Worm (Caenorhabditis elegans): ENCODE measurements around the gene tsp-4.
A peak's percentile ranks its signal among the peaks of the same experiment; 100 is the strongest.
"Not testable (repeated sequence)": the region's sequence is repeated elsewhere in the genome, so short reads cannot be mapped to it uniquely, and the experiment has no call there.

Gene tsp-4

ce11 chrIV:12536358-12536757 is 16.3 kb upstream of the tsp-4 start:
- no peak for TF ChIP-seq him-1 (tag; optimal IDR thresholded peaks at IDR 0.05)
- TF ChIP-seq dao-5 (tag; optimal IDR thresholded peaks at IDR 0.05), result no peak
- TF ChIP-seq W03F9.2 (tag; optimal IDR thresholded peaks at IDR 0.05), result no peak

ce11 chrIV:12531464-12531863 is 11.4 kb upstream of the tsp-4 start:
- no peak for TF ChIP-seq W03F9.2 (tag; optimal IDR thresholded peaks at IDR 0.05)
- no peak for TF ChIP-seq dao-5 (tag; optimal IDR thresholded peaks at IDR 0.05)

ce11 chrIV:12531047-12531446 is 11.0 kb upstream of the tsp-4 start, which contains the start of gene F53B2.5:
TSS of gene F53B2.5 (minus strand) at chrIV:12531147.
- TF ChIP-seq W03F9.2 (tag; optimal IDR thresholded peaks at IDR 0.05) (no peak), him-1 (tag; optimal IDR thresholded peaks at IDR 0.05) (no peak), dao-5 (tag; optimal IDR thresholded peaks at IDR 0.05) (no peak)

- TF ChIP-seq W03F9.2 (tag; optimal IDR thresholded peaks at IDR 0.05), result peak; percentile 47
- TF ChIP-seq him-1 (tag; optimal IDR thresholded peaks at IDR 0.05), result no peak
- no peak for TF ChIP-seq dao-5 (tag; optimal IDR thresholded peaks at IDR 0.05)
Measured at ce11 chrIV:12527217-12527616, 7.2 kb upstream of the tsp-4 start, which contains the start of gene F53B2.8. TSS of gene F53B2.8 (minus strand) at chrIV:12527396.

- TF ChIP-seq him-1 (tag; optimal IDR thresholded peaks at IDR 0.05) (no peak), W03F9.2 (tag; optimal IDR thresholded peaks at IDR 0.05) (no peak), dao-5 (tag; optimal IDR thresholded peaks at IDR 0.05) (no peak)
Measured at ce11 chrIV:12525409-12525808, 5.4 kb upstream of the tsp-4 start, which contains the start of gene eak-4. TSS of gene eak-4 (minus strand) at chrIV:12525509.

ce11 chrIV:12522521-12522920 is 2.5 kb upstream of the tsp-4 start, which contains the start of gene sru-13:
TSS of gene sru-13 (minus strand) at chrIV:12522621.
- TF ChIP-seq dao-5 (tag; optimal IDR thresholded peaks at IDR 0.05) (no peak), W03F9.2 (tag; optimal IDR thresholded peaks at IDR 0.05) (no peak), him-1 (tag; optimal IDR thresholded peaks at IDR 0.05) (no peak)

- not testable (repeated sequence) for TF ChIP-seq him-1, dao-5, W03F9.2 (tag; optimal IDR thresholded peaks at IDR 0.05)
Measured at ce11 chrIV:12505397-12505796, 14.7 kb downstream of the tsp-4 start, which contains the start of gene sru-17. TSS of gene sru-17 (plus strand) at chrIV:12505697.

- TF ChIP-seq him-1 (tag; optimal IDR thresholded peaks at IDR 0.05), result no peak
- TF ChIP-seq dao-5 (tag; optimal IDR thresholded peaks at IDR 0.05), result no peak
- TF ChIP-seq W03F9.2 (tag; optimal IDR thresholded peaks at IDR 0.05), result no peak
Measured at ce11 chrIV:12501956-12502355, 18.1 kb downstream of the tsp-4 start, which contains the start of gene sru-18. TSS of gene sru-18 (plus strand) at chrIV:12502256.

- TF ChIP-seq dao-5 (tag; optimal IDR thresholded peaks at IDR 0.05) (no peak), W03F9.2 (tag; optimal IDR thresholded peaks at IDR 0.05) (no peak), him-1 (tag; optimal IDR thresholded peaks at IDR 0.05) (no peak)
Measured at ce11 chrIV:12498238-12498637, 21.8 kb downstream of the tsp-4 start, which contains the start of gene sru-19. TSS of gene sru-19 (plus strand) at chrIV:12498538.

ce11 chrIV:12495196-12495595 is 24.9 kb downstream of the tsp-4 start, which contains the start of gene sru-20:
TSS of gene sru-20 (plus strand) at chrIV:12495496.
- no peak for TF ChIP-seq him-1 (tag; optimal IDR thresholded peaks at IDR 0.05)

ce11 chrIV:12490491-12490890 is 29.6 kb downstream of the tsp-4 start, which contains the start of gene him-6:
TSS of gene him-6 (plus strand) at chrIV:12490791.
- no peak for TF ChIP-seq him-1 (tag; optimal IDR thresholded peaks at IDR 0.05)
- TF ChIP-seq W03F9.2 (tag; optimal IDR thresholded peaks at IDR 0.05), result no peak
- no peak for TF ChIP-seq dao-5 (tag; optimal IDR thresholded peaks at IDR 0.05)

ce11 chrIV:12487194-12487593 is 32.9 kb downstream of the tsp-4 start, which contains the start of gene sru-26:
TSS of gene sru-26 (plus strand) at chrIV:12487494.
- no peak for TF ChIP-seq dao-5 (tag; optimal IDR thresholded peaks at IDR 0.05)
- TF ChIP-seq W03F9.2 (tag; optimal IDR thresholded peaks at IDR 0.05), result no peak
- TF ChIP-seq him-1 (tag; optimal IDR thresholded peaks at IDR 0.05), result no peak

- TF ChIP-seq W03F9.2, him-1, dao-5 (tag; optimal IDR thresholded peaks at IDR 0.05): not testable (repeated sequence)
Measured at ce11 chrIV:12484479-12484878, 35.6 kb downstream of the tsp-4 start, which contains the start of gene T04A11.4. TSS of gene T04A11.4 (minus strand) at chrIV:12484579.

ce11 chrIV:12478711-12479110 is 41.3 kb downstream of the tsp-4 start, which contains the start of gene igdb-1:
TSS of gene igdb-1 (plus strand) at chrIV:12479011.
- not testable (repeated sequence) for TF ChIP-seq him-1, dao-5, W03F9.2 (tag; optimal IDR thresholded peaks at IDR 0.05)

- TF ChIP-seq W03F9.2, dao-5, him-1 (tag; optimal IDR thresholded peaks at IDR 0.05): not testable (repeated sequence)
Measured at ce11 chrIV:12476942-12477341, 43.1 kb downstream of the tsp-4 start, which contains the start of gene T04A11.1. TSS of gene T04A11.1 (minus strand) at chrIV:12477042.

Measured in whole organism, L4/young adult.